Fruit fly (Drosophila melanogaster) whole organism, embryonic: ENCODE measurements around the gene CG7367.

Experiments used
- B-H1 ChIP-seq: fragments of 200-800 bp; sonication (Bioruptor generic); IDR thresholded peaks from 3 replicates; pipeline ENCODE4 v1.3.6; 2022; ENCODE audit warnings: missing biosample characterization, missing genetic modification characterization
- CG10267 ChIP-seq: fragments of 200-800 bp; sonication (Bioruptor generic); optimal IDR thresholded peaks from 2 replicates; lab custom pipeline; 2018; ENCODE audit warnings: missing biosample characterization, mild to moderate bottlenecking, missing genetic modification characterization, moderate library complexity
- CG10321 ChIP-seq: fragments of 200-800 bp; sonication (Bioruptor generic); IDR thresholded peaks from 2 replicates; pipeline ENCODE4 v1.3.6; 2022; ENCODE audit warnings: missing biosample characterization, missing genetic modification characterization
- CG11696 ChIP-seq: fragments of 200-800 bp; sonication (Bioruptor generic); IDR thresholded peaks from 2 replicates; pipeline ENCODE4 v1.3.6; 2022; ENCODE audit warnings: missing biosample characterization, missing genetic modification characterization
- CG11723 ChIP-seq: fragments of 200-800 bp; sonication (Bioruptor generic); optimal IDR thresholded peaks from 2 replicates; lab custom pipeline; 2017; ENCODE audit warnings: missing biosample characterization, mild to moderate bottlenecking, missing genetic modification characterization
- CG12744 ChIP-seq: fragments of 200-800 bp; sonication (Bioruptor generic); optimal IDR thresholded peaks from 2 replicates; lab custom pipeline; 2016; ENCODE audit warnings: missing biosample characterization, missing genetic modification characterization
- CG13894 ChIP-seq: fragments of 200-800 bp; sonication (Bioruptor generic); optimal IDR thresholded peaks from 3 replicates; lab custom pipeline; 2018; ENCODE audit warnings: missing biosample characterization, mild to moderate bottlenecking, missing genetic modification characterization, moderate library complexity
- CG14965 ChIP-seq: fragments of 200-800 bp; sonication (Bioruptor generic); optimal IDR thresholded peaks from 2 replicates; lab custom pipeline; 2016; ENCODE audit warnings: missing biosample characterization, missing genetic modification characterization, borderline replicate concordance
- CG15514 ChIP-seq: fragments of 200-800 bp; sonication (Bioruptor generic); optimal IDR thresholded peaks from 3 replicates; lab custom pipeline; 2017; ENCODE audit warnings: missing biosample characterization, missing genetic modification characterization, mild to moderate bottlenecking, moderate library complexity, missing genetic modification reagents
- CG16815 ChIP-seq: fragments of 200-800 bp; sonication (Bioruptor generic); optimal IDR thresholded peaks from 3 replicates; lab custom pipeline; 2017; ENCODE audit warnings: missing biosample characterization, mild to moderate bottlenecking, missing genetic modification characterization
- CG1832 ChIP-seq: fragments of 200-800 bp; sonication (Bioruptor generic); optimal IDR thresholded peaks from 2 replicates; lab custom pipeline; 2017; ENCODE audit warnings: missing biosample characterization, mild to moderate bottlenecking, missing genetic modification characterization, inconsistent platforms
- CG3065 ChIP-seq: fragments of 200-800 bp; sonication (Bioruptor generic); optimal IDR thresholded peaks from 2 replicates; lab custom pipeline; 2016; ENCODE audit warnings: missing biosample characterization, missing genetic modification characterization
- CG33213 ChIP-seq: fragments of 200-800 bp; sonication (Bioruptor generic); optimal IDR thresholded peaks from 3 replicates; lab custom pipeline; 2016; ENCODE audit warnings: missing biosample characterization, missing genetic modification characterization
- CG4424 ChIP-seq: fragments of 200-800 bp; sonication (Bioruptor generic); optimal IDR thresholded peaks from 3 replicates; lab custom pipeline; 2016; ENCODE audit warnings: missing biosample characterization, missing genetic modification characterization
- CG5245 ChIP-seq: fragments of 200-800 bp; sonication (Bioruptor generic); optimal IDR thresholded peaks from 3 replicates; lab custom pipeline; 2016; ENCODE audit warnings: missing biosample characterization, missing genetic modification characterization
- CG6175 ChIP-seq: fragments of 200-800 bp; sonication (Bioruptor generic); IDR thresholded peaks from 3 replicates; pipeline ENCODE4 v1.3.6; 2022; ENCODE audit warnings: missing biosample characterization, missing genetic modification characterization
- CG6813 ChIP-seq: fragments of 200-800 bp; sonication (Bioruptor generic); optimal IDR thresholded peaks from 2 replicates; lab custom pipeline; 2017; ENCODE audit warnings: missing biosample characterization, missing genetic modification characterization, mild to moderate bottlenecking, moderate library complexity, missing genetic modification reagents
- CG7357 ChIP-seq: fragments of 200-800 bp; sonication (Bioruptor generic); IDR thresholded peaks from 3 replicates; pipeline ENCODE4 v1.3.6; 2022; ENCODE audit warnings: missing biosample characterization, missing genetic modification characterization
- CG7745 ChIP-seq: fragments of 200-800 bp; sonication (Bioruptor generic); optimal IDR thresholded peaks from 2 replicates; lab custom pipeline; 2018; ENCODE audit warnings: missing biosample characterization, mild to moderate bottlenecking, missing genetic modification characterization, moderate library complexity
- CG7987 ChIP-seq: fragments of 200-800 bp; sonication (Bioruptor generic); optimal IDR thresholded peaks from 2 replicates; lab custom pipeline; 2018; ENCODE audit warnings: missing biosample characterization, mild to moderate bottlenecking, missing genetic modification characterization, moderate library complexity
- CG8290 ChIP-seq, 3 experiments: fragments of 200-800 bp; sonication (Bioruptor generic); optimal IDR thresholded peaks; 2 replicates each; lab custom pipeline; 2016 to 2019; ENCODE audit warnings: missing biosample characterization in 3 of 3, missing genetic modification characterization in 3 of 3, mild to moderate bottlenecking in 2 of 3, moderate library complexity in 1 of 3
- CG8478 ChIP-seq: fragments of >200 bp; optimal IDR thresholded peaks from 2 replicates; lab custom pipeline; 2018
- CTCF ChIP-seq: fragments of 200-800 bp; sonication (Bioruptor generic); optimal IDR thresholded peaks from 2 replicates; lab custom pipeline; 2017; ENCODE audit warnings: missing biosample characterization, mild to moderate bottlenecking, missing genetic modification characterization, moderate library complexity
- Chrac-16 ChIP-seq: fragments of 200-800 bp; sonication (Bioruptor generic); optimal IDR thresholded peaks from 3 replicates; lab custom pipeline; 2016; ENCODE audit warnings: missing biosample characterization, missing genetic modification characterization
- CoRest ChIP-seq: fragments of 200-800 bp; sonication (Bioruptor generic); optimal IDR thresholded peaks from 3 replicates; lab custom pipeline; 2018; ENCODE audit warnings: missing biosample characterization, mild to moderate bottlenecking, missing genetic modification characterization, moderate library complexity
- Elba2 ChIP-seq: fragments of 200-800 bp; sonication (Bioruptor generic); optimal IDR thresholded peaks from 3 replicates; lab custom pipeline; 2016; ENCODE audit warnings: missing biosample characterization, missing genetic modification characterization
- Hsf ChIP-seq: fragments of 200-800 bp; sonication (Bioruptor generic); optimal IDR thresholded peaks from 3 replicates; lab custom pipeline; 2016; ENCODE audit warnings: missing biosample characterization, missing genetic modification characterization
- Lpt ChIP-seq: fragments of >200 bp; optimal IDR thresholded peaks from 2 replicates; lab custom pipeline; 2018; ENCODE audit warnings: missing biosample characterization, missing genetic modification characterization
- Optix ChIP-seq: fragments of 200-800 bp; sonication (Bioruptor generic); IDR thresholded peaks from 3 replicates; pipeline ENCODE4 v1.3.6; 2022; ENCODE audit warnings: missing biosample characterization, missing genetic modification characterization
- PHDP ChIP-seq: fragments of 200-800 bp; sonication (Bioruptor generic); optimal IDR thresholded peaks from 3 replicates; lab custom pipeline; 2018; ENCODE audit warnings: missing biosample characterization, mild to moderate bottlenecking, missing genetic modification characterization, moderate library complexity
- Spps ChIP-seq: fragments of 200-800 bp; sonication (Bioruptor generic); optimal IDR thresholded peaks from 2 replicates; lab custom pipeline; 2018; ENCODE audit warnings: missing biosample characterization, mild to moderate bottlenecking, missing genetic modification characterization
- Sry-β ChIP-seq: fragments of 200-800 bp; sonication (Bioruptor generic); optimal IDR thresholded peaks from 2 replicates; lab custom pipeline; 2018; ENCODE audit warnings: missing biosample characterization, mild to moderate bottlenecking, missing genetic modification characterization, moderate library complexity
- Xbp1 ChIP-seq: fragments of 200-800 bp; sonication (Bioruptor generic); optimal IDR thresholded peaks from 3 replicates; lab custom pipeline; 2016; ENCODE audit warnings: missing biosample characterization, mild to moderate bottlenecking, missing genetic modification characterization
- ap ChIP-seq: fragments of 200-800 bp; sonication (Bioruptor generic); IDR thresholded peaks from 2 replicates; pipeline ENCODE4 v1.3.6; 2022; ENCODE audit warnings: missing biosample characterization, missing genetic modification characterization
- bcd ChIP-seq: fragments of 200-800 bp; sonication (Bioruptor generic); optimal IDR thresholded peaks from 2 replicates; lab custom pipeline; 2017; ENCODE audit warnings: missing biosample characterization, mild to moderate bottlenecking, missing genetic modification characterization
- chif ChIP-seq, 2 experiments: fragments of 200-800 bp; sonication (Bioruptor generic); optimal IDR thresholded peaks; 3 replicates each; lab custom pipeline; 2016; ENCODE audit warnings: missing biosample characterization in 2 of 2, missing genetic modification characterization in 2 of 2
- ci ChIP-seq: fragments of 200-800 bp; sonication (Bioruptor generic); IDR thresholded peaks from 3 replicates; pipeline ENCODE4 v1.3.6; 2022; ENCODE audit warnings: missing biosample characterization, missing genetic modification characterization
- crc ChIP-seq: fragments of 200-800 bp; sonication (Bioruptor generic); optimal IDR thresholded peaks from 2 replicates; lab custom pipeline; 2016; ENCODE audit warnings: missing biosample characterization, missing genetic modification characterization
- cwo ChIP-seq: fragments of 200-800 bp; sonication (Bioruptor generic); optimal IDR thresholded peaks from 3 replicates; lab custom pipeline; 2017; ENCODE audit warnings: missing biosample characterization, missing genetic modification characterization, mild to moderate bottlenecking, moderate library complexity, missing genetic modification reagents
- exex ChIP-seq: fragments of 200-800 bp; sonication (Bioruptor generic); optimal IDR thresholded peaks from 4 replicates; lab custom pipeline; 2018; ENCODE audit warnings: missing biosample characterization, mild to moderate bottlenecking, missing genetic modification characterization, moderate library complexity
- gro ChIP-seq: fragments of 200-800 bp; sonication (Bioruptor generic); optimal IDR thresholded peaks from 2 replicates; lab custom pipeline; 2016; ENCODE audit warnings: missing biosample characterization, missing genetic modification characterization
- kay ChIP-seq: fragments of 200-800 bp; sonication (Bioruptor generic); optimal IDR thresholded peaks from 2 replicates; lab custom pipeline; 2016; ENCODE audit warnings: missing biosample characterization, missing genetic modification characterization
- lmd ChIP-seq: fragments of 200-800 bp; sonication (Bioruptor generic); IDR thresholded peaks from 2 replicates; pipeline ENCODE4 v1.3.6; 2022; ENCODE audit warnings: missing biosample characterization, missing genetic modification characterization
- maf-S ChIP-seq: fragments of 200-800 bp; sonication (Bioruptor generic); optimal IDR thresholded peaks from 2 replicates; lab custom pipeline; 2016; ENCODE audit warnings: missing biosample characterization, missing genetic modification characterization
- nom ChIP-seq: fragments of 200-800 bp; sonication (Bioruptor generic); optimal IDR thresholded peaks from 2 replicates; lab custom pipeline; 2017; ENCODE audit warnings: missing biosample characterization, missing genetic modification characterization, mild to moderate bottlenecking, moderate library complexity, missing genetic modification reagents
- salm ChIP-seq: fragments of 200-800 bp; sonication (Bioruptor generic); optimal IDR thresholded peaks from 2 replicates; lab custom pipeline; 2018; ENCODE audit warnings: missing biosample characterization, mild to moderate bottlenecking, missing genetic modification characterization
- scrt ChIP-seq: fragments of 200-800 bp; sonication (Bioruptor generic); optimal IDR thresholded peaks from 2 replicates; lab custom pipeline; 2018; ENCODE audit warnings: missing biosample characterization, mild to moderate bottlenecking, missing genetic modification characterization, moderate library complexity
- slou ChIP-seq: fragments of 200-800 bp; sonication (Bioruptor generic); optimal IDR thresholded peaks from 3 replicates; lab custom pipeline; 2016; ENCODE audit warnings: missing biosample characterization, missing genetic modification characterization
- stc ChIP-seq: fragments of 200-800 bp; sonication (Bioruptor generic); IDR thresholded peaks from 2 replicates; pipeline ENCODE4 v1.3.6; 2022; ENCODE audit warnings: missing biosample characterization, missing genetic modification characterization
- stwl ChIP-seq: fragments of 200-800 bp; sonication (Bioruptor generic); optimal IDR thresholded peaks from 3 replicates; lab custom pipeline; 2018; ENCODE audit warnings: missing biosample characterization, mild to moderate bottlenecking, missing genetic modification characterization, moderate library complexity
- vnd ChIP-seq: fragments of 200-800 bp; sonication (Bioruptor generic); IDR thresholded peaks from 3 replicates; pipeline ENCODE4 v1.3.6; 2022; ENCODE audit warnings: missing biosample characterization, missing genetic modification characterization; ENCODE audit not compliant: partially characterized antibody
- wdn ChIP-seq: fragments of 200-800 bp; sonication (Bioruptor generic); IDR thresholded peaks from 2 replicates; pipeline ENCODE4 v1.3.6; 2022; ENCODE audit warnings: missing biosample characterization, missing genetic modification characterization

Gene CG7367

dm6 chr2L:8000578-8001040 lies 39.0 kb downstream of the CG7367 start (continued):
- TF ChIP-seq nom (GFP tag; lab: Kevin White, UChicago) (peak; percentile 98), CoRest (tag; lab: Kevin White, UChicago) (no peak), CG12744 (GFP tag; lab: Kevin White, UChicago) (no peak), CG7745 (tag; lab: Kevin White, UChicago) (no peak), CG16815 (GFP tag; lab: Kevin White, UChicago) (peak; percentile 53), CG6175 (GFP tag; lab: Robert Waterston, UW) (no peak), ap (GFP tag; lab: Robert Waterston, UW) (no peak), stc (no peak), bcd (GFP tag; lab: Kevin White, UChicago) (peak; percentile 17), CG5245 (no peak), CG6813 (GFP tag; lab: Kevin White, UChicago) (no peak), CG33213 (GFP tag; lab: Kevin White, UChicago) (no peak), CG7357 (GFP tag; lab: Robert Waterston, UW) (no peak), cwo (GFP tag; lab: Kevin White, UChicago) (peak; percentile 31), CG7987 (GFP tag; lab: Kevin White, UChicago) (no peak), vnd (GFP tag; lab: Robert Waterston, UW) (no peak), kay (GFP tag; lab: Kevin White, UChicago) (no peak), CG3065 (GFP tag; lab: Kevin White, UChicago) (no peak), scrt (GFP tag; lab: Kevin White, UChicago) (peak; percentile 58), exex (tag; lab: Kevin White, UChicago) (no peak), slou (GFP tag; lab: Kevin White, UChicago) (no peak), B-H1 (no peak), CG11723 (GFP tag; lab: Kevin White, UChicago) (no peak), CG14965 (GFP tag; lab: Kevin White, UChicago) (no peak), CG10321 (no peak), CG8478 (lab: Kevin White, UChicago) (no peak), PHDP (tag; lab: Kevin White, UChicago) (no peak), Elba2 (GFP tag; lab: Kevin White, UChicago) (no peak), CG1832 (no peak), Sry-β (GFP tag; lab: Kevin White, UChicago) (no peak), Spps (tag; lab: Kevin White, UChicago) (no peak), chif (GFP tag; optimal IDR thresholded peaks at IDR 0.05; lab: Kevin White, UChicago) (no peak), Xbp1 (GFP tag; lab: Kevin White, UChicago) (peak; percentile 9), stwl (no peak), maf-S (peak; percentile 11), CG8290 (GFP tag; optimal IDR thresholded peaks at IDR 0.05; lab: Kevin White, UChicago) (no peak), CG8290 (tag; optimal IDR thresholded peaks at IDR 0.05; lab: Kevin White, UChicago) (peak in 1 of 2 experiments; percentile 71), lmd (peak; percentile 36; the same call in 1 of the 2 replicates), CG15514 (GFP tag; lab: Kevin White, UChicago) (peak; percentile 46), CG11696 (GFP tag; lab: Robert Waterston, UW) (no peak), Chrac-16 (no peak), ci (GFP tag; lab: Robert Waterston, UW) (no peak), wdn (GFP tag; lab: Robert Waterston, UW) (0 out of 2 replicates have a peak, but pooled peaks have one; percentile 46), Lpt (no peak), CG10267 (tag; lab: Kevin White, UChicago) (no peak), Optix (no peak), crc (GFP tag; lab: Kevin White, UChicago) (no peak), gro (GFP tag; lab: Kevin White, UChicago) (peak; percentile 68), CG4424 (GFP tag; lab: Kevin White, UChicago) (no peak), salm (tag; lab: Kevin White, UChicago) (no peak), Hsf (GFP tag; lab: Kevin White, UChicago) (peak; percentile 20), CG13894 (peak; percentile 22), CTCF (no peak)
